Fruit fly (Drosophila melanogaster): ENCODE data around the gene CG46466.

Gene CG46466

DNA sequence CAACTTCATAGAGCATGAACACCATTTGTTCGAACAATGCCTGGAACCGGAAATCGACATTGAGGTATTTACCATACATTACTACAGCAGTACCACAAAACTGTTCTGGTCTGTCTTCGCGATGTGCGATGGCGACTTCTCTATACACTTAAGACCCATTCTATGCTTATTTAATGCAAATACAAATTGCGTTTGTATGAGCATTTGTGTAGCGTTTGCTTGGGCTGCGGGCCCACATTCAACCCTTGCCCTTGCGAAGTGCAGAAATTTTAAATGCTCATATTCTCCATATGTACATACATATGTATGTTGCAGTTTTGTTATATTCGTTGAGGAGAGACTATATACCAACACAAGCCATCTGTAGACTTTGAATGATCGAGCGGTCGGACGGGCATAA is 1.4 kb upstream of the CG46466 start:
- no peak for TF ChIP-seq Myc (optimal IDR thresholded peaks at IDR 0.05)
- TF ChIP-seq psq (optimal IDR thresholded peaks at IDR 0.05): no peak
- no peak for TF ChIP-seq insv (optimal IDR thresholded peaks at IDR 0.05)
- no peak for TF ChIP-seq Sin3A (optimal IDR thresholded peaks at IDR 0.05)
- no peak for TF ChIP-seq ttk (optimal IDR thresholded peaks at IDR 0.05)
- no peak for TF ChIP-seq h (optimal IDR thresholded peaks at IDR 0.05)

DNA sequence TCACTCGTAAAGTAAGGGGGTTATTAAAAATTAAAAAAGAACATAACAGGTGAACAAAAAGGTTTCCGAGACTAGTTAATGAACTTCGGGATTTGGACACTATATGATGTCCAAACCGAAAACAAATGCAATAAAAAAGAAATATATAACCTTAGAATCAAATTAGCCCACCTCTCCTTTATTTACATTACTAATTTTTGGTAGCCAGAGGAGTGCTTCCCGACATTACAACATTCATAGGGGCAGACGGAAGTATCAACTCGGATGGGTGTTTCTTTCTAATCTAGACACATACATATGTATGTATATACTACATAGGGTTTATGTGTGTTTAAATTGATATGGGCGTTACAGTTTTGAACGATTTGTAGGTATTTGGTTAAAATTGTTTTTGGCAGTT is 823 bp downstream of the CG46466 start:
- TF ChIP-seq Sin3A (optimal IDR thresholded peaks at IDR 0.05) (no peak), Myc (optimal IDR thresholded peaks at IDR 0.05) (no peak), ttk (optimal IDR thresholded peaks at IDR 0.05) (no peak), insv (optimal IDR thresholded peaks at IDR 0.05) (no peak), h (optimal IDR thresholded peaks at IDR 0.05) (no peak), psq (optimal IDR thresholded peaks at IDR 0.05) (no peak)

DNA sequence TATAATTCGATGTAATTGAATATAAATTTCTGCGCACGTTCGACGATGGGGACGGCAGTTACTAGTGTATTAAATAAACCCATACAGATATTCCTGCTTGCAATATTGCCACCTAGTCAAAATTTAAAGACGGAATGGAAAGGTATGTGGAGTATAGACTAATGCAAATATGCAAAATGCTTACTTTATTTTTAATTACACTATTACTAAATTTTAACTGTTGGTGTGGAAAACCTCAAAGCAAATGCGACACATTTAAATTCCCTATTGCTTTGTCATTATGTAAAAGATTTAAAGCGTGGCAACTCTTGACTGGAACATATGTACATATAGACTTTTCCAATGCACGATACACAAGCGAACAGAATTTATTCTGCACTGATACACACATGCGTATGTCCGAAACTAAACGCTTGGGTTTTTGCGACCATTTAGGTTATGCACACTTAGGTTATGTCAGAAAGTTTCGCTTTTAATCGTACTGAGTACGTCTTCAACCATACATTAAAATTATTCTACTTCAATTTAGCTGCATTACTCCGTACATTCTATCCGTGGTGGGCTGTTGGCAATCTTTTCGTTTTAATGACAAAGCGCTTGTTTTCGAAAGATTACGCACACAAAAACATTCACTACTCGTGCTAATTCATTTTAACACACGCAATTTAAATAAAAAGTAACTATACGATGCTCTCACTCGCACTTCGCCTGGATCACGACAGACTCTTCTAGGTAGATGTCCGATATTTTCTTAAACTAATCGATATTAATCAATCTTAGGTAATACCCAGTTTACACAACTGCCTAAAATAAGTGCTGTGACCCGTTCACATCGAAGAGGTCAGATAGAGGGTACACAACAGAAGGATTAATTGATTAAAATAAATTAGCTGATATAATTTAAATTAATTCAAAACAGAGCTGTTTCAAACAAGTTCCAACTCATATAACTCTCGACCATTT is 2.8 kb downstream of the CG46466 start, which contains the start of gene gw:
gw (minus strand) TSS at position 725 of the 963 bp plus-strand sequence.
- no peak for TF ChIP-seq h (optimal IDR thresholded peaks at IDR 0.05)

DNA sequence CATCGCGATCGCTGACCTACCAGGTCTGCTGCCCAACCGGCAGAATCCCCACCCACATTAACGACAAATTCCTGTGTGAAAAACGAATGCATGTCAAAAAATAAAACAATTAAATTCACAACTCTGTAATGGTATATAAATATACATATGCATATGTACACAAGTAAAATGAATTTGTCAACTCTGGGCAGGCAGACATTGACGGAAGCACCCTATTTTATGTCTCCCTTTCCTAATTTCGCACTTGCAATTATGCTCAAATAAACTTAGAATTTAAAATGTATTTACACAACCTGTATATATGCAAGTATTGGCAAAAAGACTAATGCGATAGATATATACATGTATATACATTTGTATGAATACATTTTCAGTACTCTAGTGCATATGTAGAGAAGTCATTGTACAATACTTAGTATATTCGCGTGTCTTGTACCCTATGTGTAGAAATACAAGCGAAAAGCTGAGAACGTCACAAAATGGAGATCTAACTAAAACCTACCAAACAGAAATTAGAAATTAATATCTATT is 3.8 kb downstream of the CG46466 start:
- TF ChIP-seq psq (optimal IDR thresholded peaks at IDR 0.05) (no peak), Myc (optimal IDR thresholded peaks at IDR 0.05) (no peak)

DNA sequence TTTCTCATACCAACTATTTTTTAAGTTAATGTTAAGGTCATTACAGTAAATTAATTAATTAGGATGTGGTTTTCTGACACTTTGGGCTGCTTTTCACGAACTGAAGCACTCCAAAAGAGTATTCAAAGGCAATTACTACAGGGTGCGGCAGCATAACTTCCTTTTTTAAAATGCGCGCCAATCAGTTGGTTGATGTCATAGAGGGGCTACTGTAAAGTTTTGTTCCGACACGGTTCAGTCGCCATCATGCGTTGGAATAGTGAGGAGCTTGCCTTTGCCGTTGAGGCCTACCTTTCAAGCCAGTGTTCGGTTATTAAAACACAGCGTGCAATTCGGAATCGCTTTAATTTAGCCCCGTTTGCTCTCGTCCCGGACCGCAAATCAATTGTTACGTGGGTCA is 15.5 kb downstream of the CG46466 start:
- TF ChIP-seq Myc (optimal IDR thresholded peaks at IDR 0.05): no peak
- TF ChIP-seq Sin3A (optimal IDR thresholded peaks at IDR 0.05): no peak
- no peak for TF ChIP-seq ttk (optimal IDR thresholded peaks at IDR 0.05)
- TF ChIP-seq psq (optimal IDR thresholded peaks at IDR 0.05): no peak
- TF ChIP-seq h (optimal IDR thresholded peaks at IDR 0.05): no peak
- TF ChIP-seq insv (optimal IDR thresholded peaks at IDR 0.05): no peak

DNA sequence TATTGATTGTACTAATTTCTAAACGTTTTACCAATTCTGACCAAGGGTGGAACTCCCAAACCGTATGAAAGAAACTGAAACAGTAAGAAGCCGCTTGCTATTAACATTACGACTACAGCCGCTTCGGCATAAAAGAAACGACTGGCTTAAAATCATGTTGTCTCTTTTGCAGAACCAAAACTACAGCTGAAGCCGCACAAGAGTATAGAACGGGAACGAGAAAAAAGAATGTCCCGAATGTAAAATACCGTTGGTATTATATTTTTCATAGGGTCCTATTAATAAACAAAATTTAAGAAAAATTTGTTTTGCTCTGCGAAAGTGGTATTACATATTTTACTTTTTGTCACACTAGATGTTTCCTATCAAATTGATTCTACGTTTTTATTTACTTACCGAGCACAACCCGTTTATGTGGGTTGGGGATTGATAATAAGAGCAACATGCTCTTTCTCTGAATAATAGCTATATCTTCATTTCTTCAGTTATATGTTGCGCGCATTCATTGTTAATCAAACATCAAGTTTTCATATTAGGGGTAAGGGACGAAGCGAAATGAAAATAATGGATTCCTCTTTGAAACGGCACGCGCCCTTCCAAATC is 16.4 kb downstream of the CG46466 start, which contains the start of gene Ekar:
Ekar (minus strand) TSS at position 143 of the 603 bp plus-strand sequence.
- no peak for TF ChIP-seq Myc (optimal IDR thresholded peaks at IDR 0.05)
- TF ChIP-seq insv (optimal IDR thresholded peaks at IDR 0.05): no peak
- no peak for TF ChIP-seq psq (optimal IDR thresholded peaks at IDR 0.05)
- no peak for TF ChIP-seq h (optimal IDR thresholded peaks at IDR 0.05)
- TF ChIP-seq ttk (optimal IDR thresholded peaks at IDR 0.05): no peak
- TF ChIP-seq Sin3A (optimal IDR thresholded peaks at IDR 0.05): no peak

DNA sequence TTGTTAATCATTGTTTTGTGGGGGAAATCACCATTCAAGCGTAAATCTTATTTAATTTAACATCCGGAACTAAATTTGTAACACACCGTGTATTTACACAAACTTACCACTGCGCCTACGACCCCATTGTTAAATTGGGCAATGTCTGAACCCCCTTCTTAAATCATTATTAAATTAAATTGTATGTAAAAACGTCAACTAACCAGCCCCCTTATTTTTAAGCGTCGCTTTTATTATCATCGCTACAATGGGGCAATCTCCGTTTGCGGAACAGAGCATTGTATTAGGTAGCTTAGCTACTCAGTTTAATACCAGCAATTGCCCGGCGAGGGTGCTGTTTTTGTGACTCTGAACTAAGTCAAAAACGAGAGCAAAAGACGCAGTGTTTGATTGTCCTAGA is 33.5 kb downstream of the CG46466 start, which contains the start of gene Gat:
Gat (plus strand) TSS at position 301 of the 400 bp plus-strand sequence.
- no peak for TF ChIP-seq insv (optimal IDR thresholded peaks at IDR 0.05)
- TF ChIP-seq ttk (optimal IDR thresholded peaks at IDR 0.05): no peak
- no peak for TF ChIP-seq psq (optimal IDR thresholded peaks at IDR 0.05)
- TF ChIP-seq Myc (optimal IDR thresholded peaks at IDR 0.05): no peak

DNA sequence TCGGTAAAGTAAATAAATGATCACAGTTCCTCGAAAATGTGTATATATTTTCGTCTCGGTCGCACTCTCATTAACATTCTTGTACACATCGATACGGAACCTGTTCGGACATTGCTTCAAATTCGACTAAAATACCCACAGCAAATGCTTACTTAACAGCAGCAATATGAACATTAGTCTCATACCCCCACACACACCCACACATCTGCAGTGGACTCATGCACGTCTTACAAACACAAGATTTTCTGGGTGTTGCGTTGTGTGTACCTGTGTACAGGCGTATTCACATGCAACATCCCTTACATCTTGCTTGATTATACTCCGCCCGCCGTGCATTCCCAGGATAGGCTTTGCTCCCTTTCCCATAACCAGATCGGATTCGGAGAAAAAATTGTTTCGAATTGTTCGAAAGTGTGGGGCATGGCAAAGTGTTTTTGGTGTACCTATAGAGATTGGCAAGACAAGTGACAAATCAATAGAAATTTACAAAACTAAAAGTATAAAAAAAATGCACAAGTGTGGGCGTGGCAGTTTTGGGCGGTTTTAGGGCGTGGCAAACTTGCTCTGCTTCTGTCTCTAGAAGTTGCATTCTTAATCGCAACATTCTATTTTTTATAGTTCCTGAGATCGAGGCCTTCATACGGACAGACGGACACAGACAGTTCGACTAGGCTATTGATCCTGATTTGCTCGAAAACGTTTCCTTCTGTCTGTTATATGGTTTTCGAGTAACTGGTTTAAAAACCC is 36.9 kb downstream of the CG46466 start, which contains the start of gene mav:
mav (minus strand) TSS at position 134 of the 747 bp plus-strand sequence.
- TF ChIP-seq h (optimal IDR thresholded peaks at IDR 0.05) (no peak), psq (optimal IDR thresholded peaks at IDR 0.05) (no peak), Sin3A (optimal IDR thresholded peaks at IDR 0.05) (no peak), ttk (optimal IDR thresholded peaks at IDR 0.05) (no peak)
